Worm (Caenorhabditis elegans) whole organism, late embryonic: Measurements from ENCODE around the gene F21H7.12.

ENCODE experiments used
- C08G9.2 ChIP-seq: sonication (generic microtip); optimal IDR thresholded peaks from 2 replicates; lab custom pipeline; 2016; ENCODE audit warnings: mild to moderate bottlenecking, missing genetic modification characterization, moderate library complexity, missing compliant biosample characterization
- C38D4.7 ChIP-seq: fragments of 200-800 bp; sonication (Bioruptor generic); optimal IDR thresholded peaks from 2 replicates; lab custom pipeline; 2018; ENCODE audit warnings: mild to moderate bottlenecking, missing genetic modification characterization, moderate library complexity, missing compliant biosample characterization
- T23F11.4 ChIP-seq: fragments of 200-800 bp; sonication (Bioruptor generic); optimal IDR thresholded peaks from 2 replicates; lab custom pipeline; 2018; ENCODE audit warnings: mild to moderate bottlenecking, missing genetic modification characterization, missing compliant biosample characterization
- ama-1 ChIP-seq: fragments of 150-350 bp; optimal IDR thresholded peaks from 2 replicates; lab custom pipeline; 2014
- ceh-14 ChIP-seq: sonication (generic microtip); optimal IDR thresholded peaks from 2 replicates; lab custom pipeline; 2016; ENCODE audit warnings: missing genotype, missing genetic modification characterization, missing compliant biosample characterization
- ceh-18 ChIP-seq: sonication (generic microtip); optimal IDR thresholded peaks from 2 replicates; lab custom pipeline; 2016; ENCODE audit warnings: missing genetic modification characterization, missing compliant biosample characterization
- ceh-22 ChIP-seq: sonication (generic microtip); optimal IDR thresholded peaks from 2 replicates; lab custom pipeline; 2017; ENCODE audit warnings: missing biosample characterization, missing genetic modification characterization
- ceh-24 ChIP-seq: sonication (generic microtip); optimal IDR thresholded peaks from 2 replicates; lab custom pipeline; 2016; ENCODE audit warnings: mild to moderate bottlenecking, missing genetic modification characterization, missing compliant biosample characterization
- ceh-31 ChIP-seq: sonication (generic microtip); optimal IDR thresholded peaks from 2 replicates; lab custom pipeline; 2016; ENCODE audit warnings: missing genetic modification characterization, missing compliant biosample characterization
- ceh-34 ChIP-seq: sonication (generic microtip); optimal IDR thresholded peaks from 2 replicates; lab custom pipeline; 2016; ENCODE audit warnings: mild to moderate bottlenecking, missing genetic modification characterization, missing compliant biosample characterization
- ceh-6 ChIP-seq: fragments of 200-800 bp; sonication (Bioruptor generic); optimal IDR thresholded peaks from 2 replicates; lab custom pipeline; 2018; ENCODE audit warnings: mild to moderate bottlenecking, missing genetic modification characterization, missing compliant biosample characterization
- che-1 ChIP-seq: sonication (generic microtip); optimal IDR thresholded peaks from 2 replicates; lab custom pipeline; 2016; ENCODE audit warnings: mild to moderate bottlenecking, missing genetic modification characterization, missing compliant biosample characterization
- dve-1 ChIP-seq: sonication (generic microtip); optimal IDR thresholded peaks from 2 replicates; lab custom pipeline; 2017; ENCODE audit warnings: antibody characterized with exemption, mild to moderate bottlenecking, missing genetic modification characterization, missing compliant biosample characterization
- elt-4 ChIP-seq: sonication (generic microtip); optimal IDR thresholded peaks from 2 replicates; lab custom pipeline; 2016; ENCODE audit warnings: missing genetic modification characterization, missing compliant biosample characterization
- fkh-6 ChIP-seq: sonication (generic microtip); optimal IDR thresholded peaks from 2 replicates; lab custom pipeline; 2016; ENCODE audit warnings: missing genetic modification characterization, missing compliant biosample characterization
- gmeb-2 ChIP-seq: sonication (generic microtip); optimal IDR thresholded peaks from 2 replicates; lab custom pipeline; 2016; ENCODE audit warnings: missing genetic modification characterization, inconsistent platforms, missing compliant biosample characterization
- hlh-13 ChIP-seq: fragments of 200-800 bp; sonication (Bioruptor generic); optimal IDR thresholded peaks from 2 replicates; lab custom pipeline; 2018; ENCODE audit warnings: mild to moderate bottlenecking, missing genetic modification characterization, missing compliant biosample characterization
- hlh-15 ChIP-seq: sonication (generic microtip); optimal IDR thresholded peaks from 2 replicates; lab custom pipeline; 2016; ENCODE audit warnings: missing genetic modification characterization, missing compliant biosample characterization
- hlh-30 ChIP-seq: sonication (generic microtip); optimal IDR thresholded peaks from 2 replicates; lab custom pipeline; 2017; ENCODE audit warnings: antibody characterized with exemption, missing genetic modification characterization, missing compliant biosample characterization; ENCODE audit not compliant: insufficient read depth
- hlh-8 ChIP-seq: sonication (generic microtip); optimal IDR thresholded peaks from 2 replicates; lab custom pipeline; 2016; ENCODE audit warnings: missing genotype, missing genetic modification characterization, missing compliant biosample characterization
- lim-6 ChIP-seq: sonication (generic microtip); optimal IDR thresholded peaks from 2 replicates; lab custom pipeline; 2016; ENCODE audit warnings: missing genetic modification characterization, missing compliant biosample characterization
- lin-11 ChIP-seq: fragments of 200-800 bp; sonication (Bioruptor generic); optimal IDR thresholded peaks from 2 replicates; lab custom pipeline; 2018; ENCODE audit warnings: mild to moderate bottlenecking, missing genetic modification characterization, missing compliant biosample characterization
- madf-2 ChIP-seq: sonication (generic microtip); optimal IDR thresholded peaks from 2 replicates; lab custom pipeline; 2017; ENCODE audit warnings: missing genetic modification characterization, missing compliant biosample characterization
- nfya-1 ChIP-seq: sonication (generic microtip); optimal IDR thresholded peaks from 2 replicates; lab custom pipeline; 2017; ENCODE audit warnings: missing genetic modification characterization, mild to moderate bottlenecking, missing compliant biosample characterization, antibody characterized with exemption, moderate library complexity
- nhr-232 ChIP-seq: sonication (generic microtip); optimal IDR thresholded peaks from 2 replicates; lab custom pipeline; 2016; ENCODE audit warnings: missing genetic modification characterization, missing compliant biosample characterization
- pag-3 ChIP-seq: sonication (generic microtip); optimal IDR thresholded peaks from 2 replicates; lab custom pipeline; 2016; ENCODE audit warnings: missing compliant biosample characterization, missing genetic modification characterization, borderline replicate concordance
- pax-1 ChIP-seq: fragments of 150-350 bp; optimal IDR thresholded peaks from 2 replicates; lab custom pipeline; 2014; ENCODE audit warnings: missing biosample characterization, missing genetic modification characterization
- pha-4 ChIP-seq: fragments of 150-350 bp; optimal IDR thresholded peaks from 2 replicates; lab custom pipeline; 2018; ENCODE audit warnings: missing biosample characterization, missing genetic modification reagents, missing genetic modification characterization
- pqm-1 ChIP-seq: sonication (generic microtip); optimal IDR thresholded peaks from 2 replicates; lab custom pipeline; 2016; ENCODE audit warnings: missing genetic modification characterization, missing compliant biosample characterization
- pros-1 ChIP-seq: fragments of 150-350 bp; optimal IDR thresholded peaks from 2 replicates; lab custom pipeline; 2014; ENCODE audit warnings: missing biosample characterization, missing genetic modification reagents, missing genetic modification characterization
- rnt-1 ChIP-seq: sonication (generic microtip); optimal IDR thresholded peaks from 2 replicates; lab custom pipeline; 2016; ENCODE audit warnings: missing genetic modification characterization, missing compliant biosample characterization
- sox-4 ChIP-seq: sonication (generic microtip); optimal IDR thresholded peaks from 2 replicates; lab custom pipeline; 2017; ENCODE audit warnings: mild to moderate bottlenecking, missing genetic modification characterization, inconsistent platforms, missing compliant biosample characterization
- syd-9 ChIP-seq: sonication (generic microtip); optimal IDR thresholded peaks from 2 replicates; lab custom pipeline; 2016; ENCODE audit warnings: mild to moderate bottlenecking, missing genetic modification characterization, moderate library complexity, missing compliant biosample characterization
- tbx-2 ChIP-seq: sonication (generic microtip); optimal IDR thresholded peaks from 2 replicates; lab custom pipeline; 2016; ENCODE audit warnings: missing genetic modification characterization, missing compliant biosample characterization
- unc-55 ChIP-seq: sonication (generic microtip); optimal IDR thresholded peaks from 2 replicates; lab custom pipeline; 2017; ENCODE audit warnings: missing biosample characterization, missing genetic modification reagents, missing genetic modification characterization
- unc-86 ChIP-seq: sonication (generic microtip); optimal IDR thresholded peaks from 2 replicates; lab custom pipeline; 2016; ENCODE audit warnings: missing genetic modification characterization, missing compliant biosample characterization
- ztf-16 ChIP-seq: sonication (generic microtip); optimal IDR thresholded peaks from 2 replicates; lab custom pipeline; 2017; ENCODE audit warnings: missing genetic modification characterization, missing compliant biosample characterization

The F21H7.12 gene

ce11 chrV:16244078-16244477, 14.1 kb downstream of the F21H7.12 start, which contains the start of gene srh-104:
Gene srh-104, minus strand, starts transcription at chrV:16244178.
- TF ChIP-seq syd-9 (no peak), nfya-1 (tag; lab: Kevin White, UChicago) (no peak), hlh-15 (tag; lab: Kevin White, UChicago) (no peak), ceh-14 (tag; lab: Kevin White, UChicago) (no peak), dve-1 (no peak), gmeb-2 (tag; lab: Kevin White, UChicago) (no peak), tbx-2 (tag; lab: Kevin White, UChicago) (no peak), rnt-1 (tag; lab: Kevin White, UChicago) (no peak), ceh-31 (tag; lab: Kevin White, UChicago) (no peak), hlh-8 (tag; lab: Kevin White, UChicago) (no peak), T23F11.4 (no peak), ceh-6 (GFP tag; lab: Kevin White, UChicago) (no peak), C38D4.7 (GFP tag; lab: Kevin White, UChicago) (no peak), hlh-13 (GFP tag; lab: Kevin White, UChicago) (no peak)

- TF ChIP-seq pqm-1 (tag; lab: Kevin White, UChicago) (no peak), ceh-18 (tag; lab: Kevin White, UChicago) (no peak), pax-1 (no peak), ceh-22 (tag; lab: Kevin White, UChicago) (no peak), che-1 (no peak)
Measured at ce11 chrV:16246579-16246978, 16.6 kb downstream of the F21H7.12 start, which contains the start of gene srh-95. Gene srh-95, plus strand, starts transcription at chrV:16246879.

DNA sequence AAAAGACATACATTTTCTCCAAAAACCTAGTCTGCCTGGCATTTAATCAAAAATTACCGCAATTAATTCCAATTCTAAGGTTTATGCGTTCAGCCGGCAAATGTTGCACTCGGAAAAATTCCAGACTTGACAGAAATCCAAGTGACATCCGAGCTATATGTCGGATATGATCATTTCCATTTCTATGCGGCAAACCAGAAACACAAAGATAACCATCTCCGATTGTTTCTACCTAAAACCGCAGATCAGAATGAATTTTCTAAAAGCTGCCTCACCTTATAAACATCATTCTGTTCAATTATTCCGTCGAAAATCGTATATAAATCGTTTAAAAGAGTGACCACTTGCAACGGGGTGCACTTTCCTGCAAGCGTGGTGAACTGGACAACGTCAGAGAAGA, 19.1 kb downstream of the F21H7.12 start:
- TF ChIP-seq nfya-1 (tag; lab: Kevin White, UChicago) = no peak
- peak; percentile 76 for TF ChIP-seq rnt-1 (tag; lab: Kevin White, UChicago)

DNA sequence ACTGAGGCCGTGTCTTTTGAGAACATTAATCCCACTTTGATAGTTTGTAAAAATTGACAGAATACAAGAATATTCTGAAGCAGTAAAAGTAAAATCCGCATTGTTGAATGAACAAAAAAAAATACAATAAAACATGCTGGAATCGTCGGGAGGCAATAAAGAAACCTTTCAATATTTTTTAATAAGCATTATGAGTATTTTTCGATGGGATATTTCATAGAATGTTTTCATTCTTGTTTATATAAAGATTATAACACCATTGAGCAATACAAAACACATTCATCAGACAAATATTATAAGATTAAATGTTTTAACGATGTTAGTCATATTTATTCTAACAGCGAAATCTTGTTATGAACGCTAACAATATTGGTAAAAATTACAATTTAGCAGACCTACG, 23.7 kb downstream of the F21H7.12 start, which contains the start of gene gcy-20:
TSS of gene gcy-20 (minus strand) at position 101 of the 400 bp plus-strand sequence.
- no peak for TF ChIP-seq T23F11.4
- TF ChIP-seq ceh-34 = no peak
- no peak for TF ChIP-seq pha-4 (tag; lab: Kevin White, UChicago)
- TF ChIP-seq ceh-6 (GFP tag; lab: Kevin White, UChicago) = no peak
- no peak for TF ChIP-seq lim-6
- no peak for TF ChIP-seq hlh-30 (tag; lab: Kevin White, UChicago)
- no peak for TF ChIP-seq C08G9.2 (tag; lab: Kevin White, UChicago)
- no peak for TF ChIP-seq pros-1
- no peak for TF ChIP-seq madf-2 (tag; lab: Kevin White, UChicago)
- no peak for TF ChIP-seq sox-4 (tag; lab: Kevin White, UChicago)
- TF ChIP-seq ztf-16 = no peak
- no peak for TF ChIP-seq ceh-24 (tag; lab: Kevin White, UChicago)
- no peak for TF ChIP-seq unc-55 (GFP tag; lab: Kevin White, UChicago)

DNA sequence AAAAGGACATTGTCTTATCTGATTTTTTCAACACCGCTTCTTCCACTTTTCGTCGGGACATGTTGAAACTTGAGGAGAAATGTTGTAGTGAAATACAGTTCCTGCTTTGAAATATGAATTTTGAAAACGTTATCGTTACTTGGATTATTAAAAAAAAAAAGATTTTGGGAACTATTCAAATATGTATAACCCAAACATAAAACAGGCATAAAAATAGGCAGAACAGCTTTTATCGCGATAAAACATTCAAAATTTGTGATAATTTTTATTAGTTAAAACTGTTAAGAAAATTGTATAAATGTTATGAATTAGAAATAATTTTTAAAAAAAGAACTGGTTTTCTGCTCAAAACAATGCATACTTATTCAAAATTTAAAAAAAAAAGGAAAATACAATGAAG, 26.4 kb downstream of the F21H7.12 start, which contains the start of gene bgnt-1.3:
TSS of gene bgnt-1.3 (minus strand) at position 101 of the 400 bp plus-strand sequence.
- no peak for TF ChIP-seq ceh-18 (tag; lab: Kevin White, UChicago)
- no peak for TF ChIP-seq unc-86 (tag; lab: Kevin White, UChicago)

DNA sequence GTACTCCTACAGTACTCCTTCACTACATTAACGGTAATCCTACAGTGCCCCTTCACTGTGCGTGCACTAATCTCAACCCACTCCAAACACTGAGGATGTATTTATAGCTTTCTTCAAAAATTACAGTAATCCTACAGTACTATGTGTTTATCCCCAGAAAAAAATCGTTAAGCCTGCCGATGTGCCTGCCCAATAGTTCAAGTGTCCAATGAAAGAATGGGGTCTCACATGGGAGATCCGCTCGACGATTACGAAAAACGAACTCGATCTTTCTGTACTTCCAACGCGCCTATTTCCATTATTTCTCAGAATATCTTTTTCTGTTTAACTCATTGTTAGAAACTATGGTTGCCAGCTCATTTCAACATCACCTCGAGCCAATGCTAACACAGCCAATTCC, 28.2 kb downstream of the F21H7.12 start, which contains the start of gene nhr-218:
TSS of gene nhr-218 (plus strand) at position 301 of the 400 bp plus-strand sequence.
- TF ChIP-seq fkh-6 (tag; lab: Kevin White, UChicago) = no peak
- no peak for TF ChIP-seq sox-4 (tag; lab: Kevin White, UChicago)
- TF ChIP-seq che-1 = no peak
- no peak for TF ChIP-seq dve-1
- no peak for TF ChIP-seq ama-1 (lab: Kevin White, UChicago)
- no peak for TF ChIP-seq pros-1
- TF ChIP-seq ztf-16 = no peak
- TF ChIP-seq nfya-1 (tag; lab: Kevin White, UChicago) = no peak
- TF ChIP-seq pag-3 (tag; lab: Kevin White, UChicago) = no peak
- no peak for TF ChIP-seq elt-4 (tag; lab: Kevin White, UChicago)
- no peak for TF ChIP-seq lin-11
- no peak for TF ChIP-seq nhr-232 (tag; lab: Kevin White, UChicago)
- TF ChIP-seq pha-4 (tag; lab: Kevin White, UChicago) = no peak
